Worm (Caenorhabditis elegans) whole organism, L2 larva: ENCODE measurements around the gene chil-16.

Experiments used
- C34F6.9 ChIP-seq: fragments of 150-350 bp; optimal IDR thresholded peaks from 2 replicates; lab custom pipeline; 2014; ENCODE audit warnings: missing biosample characterization, missing genetic modification characterization
- R02D3.7 ChIP-seq: fragments of 150-350 bp; optimal IDR thresholded peaks from 2 replicates; lab custom pipeline; 2014; ENCODE audit warnings: missing biosample characterization, missing genetic modification characterization
- ZK546.5 ChIP-seq: sonication (generic microtip); optimal IDR thresholded peaks from 2 replicates; lab custom pipeline; 2017; ENCODE audit warnings: missing biosample characterization, missing genetic modification characterization
- alr-1 ChIP-seq: fragments of 150-350 bp; optimal IDR thresholded peaks from 2 replicates; lab custom pipeline; 2014; ENCODE audit warnings: missing biosample characterization, missing genetic modification characterization
- aly-2 ChIP-seq: fragments of 150-350 bp; optimal IDR thresholded peaks from 2 replicates; lab custom pipeline; 2014; ENCODE audit warnings: missing biosample characterization, missing genetic modification characterization
- blmp-1 ChIP-seq: sonication (generic microtip); optimal IDR thresholded peaks from 2 replicates; lab custom pipeline; 2017; ENCODE audit warnings: missing genetic modification characterization, mild to moderate bottlenecking, missing compliant biosample characterization, antibody characterized with exemption, moderate library complexity; ENCODE audit not compliant: insufficient read depth
- ceh-16 ChIP-seq: fragments of 150-350 bp; optimal IDR thresholded peaks from 2 replicates; lab custom pipeline; 2014; ENCODE audit warnings: missing biosample characterization, missing genetic modification characterization
- ceh-82 ChIP-seq: fragments of 150-350 bp; optimal IDR thresholded peaks from 2 replicates; lab custom pipeline; 2014; ENCODE audit warnings: missing biosample characterization, missing genetic modification characterization
- crh-2 ChIP-seq: sonication (generic microtip); optimal IDR thresholded peaks from 2 replicates; lab custom pipeline; 2017; ENCODE audit warnings: missing biosample characterization, missing genetic modification characterization
- dmd-4 ChIP-seq: sonication (generic microtip); optimal IDR thresholded peaks from 2 replicates; lab custom pipeline; 2017; ENCODE audit warnings: missing biosample characterization, missing genetic modification characterization
- fos-1 ChIP-seq: fragments of 150-350 bp; optimal IDR thresholded peaks from 2 replicates; lab custom pipeline; 2014; ENCODE audit warnings: missing biosample characterization, missing genetic modification characterization
- gmeb-1 ChIP-seq: fragments of 150-350 bp; optimal IDR thresholded peaks from 2 replicates; lab custom pipeline; 2014; ENCODE audit warnings: missing biosample characterization, missing genetic modification characterization
- lin-11 ChIP-seq: fragments of 150-350 bp; sonication (generic microtip); optimal IDR thresholded peaks from 2 replicates; lab custom pipeline; 2014; ENCODE audit warnings: missing biosample characterization, missing genetic modification characterization, inconsistent platforms, mixed read lengths
- lin-13 ChIP-seq: fragments of 150-350 bp; optimal IDR thresholded peaks from 2 replicates; lab custom pipeline; 2014; ENCODE audit warnings: missing biosample characterization, missing genetic modification reagents, missing genetic modification characterization
- lin-39 ChIP-seq: fragments of 150-350 bp; optimal IDR thresholded peaks from 2 replicates; lab custom pipeline; 2014; ENCODE audit warnings: missing biosample characterization, missing genetic modification reagents, missing genetic modification characterization
- lsy-2 ChIP-seq, 2 experiments: fragments of 150-350 bp in 1 of 2; sonication (generic microtip) in 1 of 2; optimal IDR thresholded peaks; 2 replicates each; lab custom pipeline; 2014 to 2017; ENCODE audit warnings: missing biosample characterization in 2 of 2, missing genetic modification characterization in 2 of 2
- mab-5 ChIP-seq: fragments of 150-350 bp; optimal IDR thresholded peaks from 2 replicates; lab custom pipeline; 2014; ENCODE audit warnings: missing biosample characterization, missing genetic modification characterization
- nhr-10 ChIP-seq: sonication (generic microtip); optimal IDR thresholded peaks from 2 replicates; lab custom pipeline; 2017; ENCODE audit warnings: missing biosample characterization, missing genetic modification characterization
- nhr-11 ChIP-seq: fragments of 150-350 bp; optimal IDR thresholded peaks from 2 replicates; lab custom pipeline; 2014; ENCODE audit warnings: missing biosample characterization, missing genetic modification characterization
- nhr-12 ChIP-seq: fragments of 150-350 bp; optimal IDR thresholded peaks from 2 replicates; lab custom pipeline; 2014; ENCODE audit warnings: missing biosample characterization, missing genetic modification characterization
- nhr-129 ChIP-seq: fragments of 150-350 bp; optimal IDR thresholded peaks from 2 replicates; lab custom pipeline; 2014; ENCODE audit warnings: missing biosample characterization, missing genetic modification characterization
- nhr-237 ChIP-seq: fragments of 150-350 bp; optimal IDR thresholded peaks from 2 replicates; lab custom pipeline; 2014; ENCODE audit warnings: missing biosample characterization, missing genetic modification characterization
- nhr-25 ChIP-seq: fragments of 150-350 bp; sonication (generic microtip); optimal IDR thresholded peaks from 3 replicates; lab custom pipeline; 2014; ENCODE audit warnings: missing biosample characterization, missing genetic modification characterization
- nhr-6 ChIP-seq: fragments of 150-350 bp; optimal IDR thresholded peaks from 2 replicates; lab custom pipeline; 2014; ENCODE audit warnings: missing biosample characterization, missing genetic modification characterization
- nhr-77 ChIP-seq: fragments of 150-350 bp; optimal IDR thresholded peaks from 2 replicates; lab custom pipeline; 2014; ENCODE audit warnings: missing biosample characterization, missing genetic modification characterization
- skn-1 ChIP-seq: sonication (generic microtip); optimal IDR thresholded peaks from 2 replicates; lab custom pipeline; 2017; ENCODE audit warnings: missing biosample characterization, missing genetic modification characterization
- sma-3 ChIP-seq: sonication (generic microtip); optimal IDR thresholded peaks from 2 replicates; lab custom pipeline; 2016; ENCODE audit warnings: missing genetic modification reagents, missing genetic modification characterization, missing compliant biosample characterization
- snpc-4 ChIP-seq: fragments of 150-350 bp; optimal IDR thresholded peaks from 2 replicates; lab custom pipeline; 2014; ENCODE audit warnings: missing biosample characterization, missing genetic modification characterization
- unc-55 ChIP-seq: fragments of 150-350 bp; sonication (generic microtip); optimal IDR thresholded peaks from 3 replicates; lab custom pipeline; 2014; ENCODE audit warnings: missing biosample characterization, missing genetic modification reagents, missing genetic modification characterization
- unc-62 ChIP-seq: fragments of 150-350 bp; optimal IDR thresholded peaks from 2 replicates; lab custom pipeline; 2014; ENCODE audit warnings: missing biosample characterization, missing genetic modification reagents, missing genetic modification characterization
- zag-1 ChIP-seq: fragments of 150-350 bp; optimal IDR thresholded peaks from 2 replicates; lab custom pipeline; 2014; ENCODE audit warnings: missing biosample characterization, missing genetic modification characterization
- ztf-11 ChIP-seq: sonication (generic microtip); optimal IDR thresholded peaks from 2 replicates; lab custom pipeline; 2017; ENCODE audit warnings: missing biosample characterization, missing genetic modification characterization
- ztf-4 ChIP-seq: fragments of 150-350 bp; optimal IDR thresholded peaks from 2 replicates; lab custom pipeline; 2014; ENCODE audit warnings: missing biosample characterization, missing genetic modification characterization

chil-16 gene

DNA sequence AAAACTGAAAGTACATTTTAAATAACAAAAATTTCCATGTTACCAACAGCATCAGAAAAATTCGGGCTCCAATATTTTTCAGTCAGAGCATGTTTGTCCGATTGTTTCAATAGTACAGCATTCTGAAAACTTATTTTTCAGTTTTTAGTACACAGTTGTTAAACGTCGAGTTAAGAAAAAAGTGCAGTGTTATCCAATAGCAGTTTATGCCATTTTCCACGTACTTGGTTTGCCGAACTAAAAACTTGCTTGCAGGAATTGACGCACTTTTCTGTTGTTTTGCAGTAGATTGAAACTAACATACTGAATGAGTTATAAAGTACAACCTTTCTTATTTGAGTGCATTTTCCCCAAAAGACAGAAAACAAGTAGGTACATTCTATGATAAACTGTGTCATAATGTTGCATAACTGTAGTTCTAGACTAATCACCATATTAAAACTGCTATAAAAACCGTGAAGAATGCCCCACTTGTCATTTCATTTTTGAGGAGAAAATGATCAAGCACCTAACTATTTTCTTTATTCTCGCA, 43.3 kb downstream of the chil-16 start, which contains the start of the genes Y51B9A.14 and Y51B9A.8:
Y51B9A.14 (minus strand) TSS at position 101 of the 532 bp plus-strand sequence.
Y51B9A.8 (plus strand) TSS at position 482 of the 532 bp plus-strand sequence.
- TF ChIP-seq nhr-10 (tag; lab: Kevin White, UChicago) (no peak), nhr-237 (tag; lab: Kevin White, UChicago) (no peak), lin-39 (tag; lab: Kevin White, UChicago) (no peak), unc-62 (GFP tag; lab: Kevin White, UChicago) (no peak), ZK546.5 (no peak), unc-55 (GFP tag; lab: Kevin White, UChicago) (no peak), nhr-77 (tag; lab: Kevin White, UChicago) (no peak), crh-2 (tag; lab: Kevin White, UChicago) (no peak), gmeb-1 (tag; lab: Kevin White, UChicago) (no peak), ceh-82 (tag; lab: Kevin White, UChicago) (no peak), dmd-4 (no peak), fos-1 (no peak), snpc-4 (tag; lab: Kevin White, UChicago) (no peak), zag-1 (tag; lab: Kevin White, UChicago) (no peak), ztf-11 (no peak), nhr-129 (tag; lab: Kevin White, UChicago) (no peak), blmp-1 (tag; lab: Kevin White, UChicago) (no peak), ztf-4 (tag; lab: Kevin White, UChicago) (no peak), nhr-12 (tag; lab: Kevin White, UChicago) (no peak), R02D3.7 (tag; lab: Kevin White, UChicago) (no peak)

DNA sequence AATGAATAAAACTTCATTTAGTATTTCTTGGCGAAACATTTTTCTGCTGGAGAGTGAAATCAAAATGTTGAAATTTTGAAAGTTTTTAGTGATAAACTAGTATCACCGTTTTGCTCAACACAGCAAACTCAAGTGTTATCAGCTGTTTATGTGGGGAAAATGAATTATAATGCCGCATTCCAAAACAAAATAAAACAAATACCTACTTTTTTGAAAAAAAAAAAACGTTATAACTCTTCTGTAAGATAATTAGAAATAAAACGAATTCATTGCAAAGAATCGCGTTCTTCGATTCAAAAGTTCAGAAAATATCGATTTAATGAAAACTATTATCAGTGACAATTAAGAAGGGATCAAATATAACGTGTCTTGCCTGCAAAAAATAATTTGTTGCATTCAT, 44.2 kb downstream of the chil-16 start, which contains the start of gene Y51B9A.9:
Y51B9A.9 (minus strand) TSS at position 101 of the 400 bp plus-strand sequence.
- no peak for TF ChIP-seq fos-1
- no peak for TF ChIP-seq nhr-11 (tag; lab: Kevin White, UChicago)
- TF ChIP-seq ceh-16 (tag; lab: Kevin White, UChicago) = no peak
- no peak for TF ChIP-seq crh-2 (tag; lab: Kevin White, UChicago)
- TF ChIP-seq aly-2 (tag; lab: Kevin White, UChicago) = no peak
- no peak for TF ChIP-seq skn-1 (tag; lab: Kevin White, UChicago)
- no peak for TF ChIP-seq nhr-25 (tag; lab: Kevin White, UChicago)
- no peak for TF ChIP-seq lsy-2 (tag; optimal IDR thresholded peaks at IDR 0.05; lab: Kevin White, UChicago)
- no peak for TF ChIP-seq nhr-12 (tag; lab: Kevin White, UChicago)
- no peak for TF ChIP-seq alr-1 (tag; lab: Kevin White, UChicago)
- TF ChIP-seq lin-11 (tag; lab: Kevin White, UChicago) = no peak
- no peak for TF ChIP-seq nhr-6 (tag; lab: Kevin White, UChicago)
- no peak for TF ChIP-seq nhr-10 (tag; lab: Kevin White, UChicago)
- no peak for TF ChIP-seq mab-5 (tag; lab: Kevin White, UChicago)
- no peak for TF ChIP-seq sma-3 (GFP tag; lab: Kevin White, UChicago)
- no peak for TF ChIP-seq C34F6.9 (tag; lab: Kevin White, UChicago)
- no peak for TF ChIP-seq lin-13 (GFP tag; lab: Kevin White, UChicago)
- TF ChIP-seq unc-62 (GFP tag; lab: Kevin White, UChicago) = no peak
- no peak for TF ChIP-seq dmd-4

DNA sequence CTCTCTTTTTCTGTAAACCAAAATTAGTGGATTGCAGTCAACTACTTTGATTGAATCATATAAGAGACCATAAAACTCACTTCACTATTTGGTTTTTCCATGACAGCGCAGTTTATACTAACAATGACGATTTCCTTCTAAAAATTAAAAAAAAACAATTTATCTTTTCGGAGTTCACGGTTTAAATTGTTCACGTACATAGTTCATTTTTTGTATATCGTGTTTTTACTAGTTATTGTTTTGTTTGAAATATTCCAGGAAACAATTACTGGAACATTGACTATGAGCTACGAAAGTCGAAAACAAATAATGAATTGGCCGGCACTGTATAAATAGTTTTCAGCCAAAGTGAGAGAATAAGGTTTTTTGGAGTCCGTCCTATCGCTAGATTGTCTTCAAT, 49.0 kb downstream of the chil-16 start, which contains the start of gene lido-17:
lido-17 (minus strand) TSS at position 101 of the 400 bp plus-strand sequence.
- TF ChIP-seq nhr-6 (tag; lab: Kevin White, UChicago) (no peak), nhr-77 (tag; lab: Kevin White, UChicago) (no peak)
- TF ChIP-seq, all 48 proteins: peak for 0
